Fruit fly (Drosophila melanogaster) whole organism, adult: ENCODE measurements around the gene CG4362.

Experiments used
- CG1620 ChIP-seq: fragments of 200-800 bp; sonication (Bioruptor generic); optimal IDR thresholded peaks from 2 replicates; lab custom pipeline; 2016; ENCODE audit warnings: missing biosample characterization, missing genetic modification characterization
- CG33017 ChIP-seq: fragments of 200-800 bp; sonication (Bioruptor generic); optimal IDR thresholded peaks from 2 replicates; lab custom pipeline; 2018; ENCODE audit warnings: missing biosample characterization, mild to moderate bottlenecking, missing genetic modification characterization, moderate library complexity
- Clk ChIP-seq: fragments of 200-800 bp; sonication (Bioruptor generic); optimal IDR thresholded peaks from 2 replicates; lab custom pipeline; 2017; ENCODE audit warnings: missing biosample characterization, missing genetic modification characterization
- Crg-1 ChIP-seq: fragments of 200-800 bp; sonication (Bioruptor generic); optimal IDR thresholded peaks from 2 replicates; lab custom pipeline; 2016; ENCODE audit warnings: missing biosample characterization, missing genetic modification characterization
- Hr96 ChIP-seq: fragments of 200-800 bp; sonication (Bioruptor generic); optimal IDR thresholded peaks from 2 replicates; lab custom pipeline; 2016; ENCODE audit warnings: missing biosample characterization, missing genetic modification characterization
- Mnt ChIP-seq: fragments of 200-800 bp; sonication (Bioruptor generic); optimal IDR thresholded peaks from 2 replicates; lab custom pipeline; 2016; ENCODE audit warnings: missing biosample characterization, mild to moderate bottlenecking, missing genetic modification characterization
- pad ChIP-seq: fragments of 200-800 bp; sonication (Bioruptor generic); optimal IDR thresholded peaks from 3 replicates; lab custom pipeline; 2017; ENCODE audit warnings: missing biosample characterization, missing genetic modification characterization, mild to moderate bottlenecking, moderate library complexity, missing genetic modification reagents
- tj ChIP-seq: fragments of 200-800 bp; sonication (Bioruptor generic); optimal IDR thresholded peaks from 3 replicates; lab custom pipeline; 2017; ENCODE audit warnings: missing biosample characterization, mild to moderate bottlenecking, missing genetic modification characterization, moderate library complexity

DNA sequence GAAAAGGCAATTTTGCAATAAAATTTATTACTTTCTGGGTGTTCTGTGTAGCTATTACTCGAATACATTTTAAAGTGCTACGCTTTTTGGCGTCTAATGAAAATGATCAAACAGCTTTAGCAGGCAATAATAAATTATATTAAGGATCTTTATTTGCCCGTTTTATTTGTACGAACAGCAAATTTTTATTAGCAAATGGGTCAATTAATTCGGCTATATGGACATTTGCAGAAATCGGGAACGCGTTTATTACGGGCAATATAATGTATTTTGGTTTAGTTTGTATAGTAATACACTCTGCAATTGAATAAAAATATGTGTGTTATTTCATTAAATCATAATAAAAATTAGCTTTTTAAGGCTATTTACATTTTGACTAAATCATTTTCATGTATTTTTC lies 47.0 kb downstream of the CG4362 start:
- TF ChIP-seq Mnt (GFP tag; lab: Kevin White, UChicago) = no peak
- TF ChIP-seq Clk (GFP tag; lab: Kevin White, UChicago) = no peak
- no peak for TF ChIP-seq tj (GFP tag; lab: Kevin White, UChicago)
- no peak for TF ChIP-seq Crg-1 (GFP tag; lab: Kevin White, UChicago)
- no peak for TF ChIP-seq CG33017
- TF ChIP-seq CG1620 (GFP tag; lab: Kevin White, UChicago) = no peak
- TF ChIP-seq pad (GFP tag; lab: Kevin White, UChicago) = no peak
- no peak for TF ChIP-seq Hr96
